Fruit fly (Drosophila melanogaster): ENCODE data around the gene CG17029.

The CG17029 gene

DNA sequence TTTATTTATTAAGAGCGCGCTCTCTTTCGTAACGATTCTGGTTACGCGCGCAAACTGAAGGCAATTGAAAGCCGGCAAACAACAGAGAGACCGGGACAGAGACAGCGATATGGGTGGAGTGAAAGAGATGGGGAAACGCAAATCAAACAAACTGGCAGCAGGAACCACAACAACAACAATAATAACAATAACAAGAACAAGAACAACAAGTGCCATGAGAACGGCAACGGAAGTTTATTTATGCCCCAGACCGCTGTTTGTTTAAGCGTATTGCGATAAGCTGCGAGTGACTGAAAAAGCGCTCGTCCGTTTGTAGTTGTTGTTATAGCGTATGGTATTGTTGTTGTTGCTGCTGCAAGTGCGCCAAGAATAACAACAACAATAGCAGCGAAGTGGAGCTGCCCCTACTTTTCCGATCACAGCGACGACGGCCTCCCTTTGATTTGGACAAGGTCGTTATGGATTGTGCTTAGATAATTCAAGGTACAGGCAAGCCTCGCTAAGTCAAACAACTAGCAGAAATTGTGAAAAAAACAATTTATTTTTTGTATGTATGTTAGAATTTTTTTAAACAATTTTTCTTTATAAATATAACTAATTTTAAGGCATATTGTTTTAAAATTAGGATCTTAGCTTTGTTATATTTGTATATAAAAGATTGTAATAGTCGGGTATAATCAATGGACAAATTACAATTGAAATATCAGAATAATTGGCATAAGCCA is 49.6 kb downstream of the CG17029 start:
- TF ChIP-seq usp (GFP tag; optimal IDR thresholded peaks at IDR 0.05) (no peak), CG8478 (optimal IDR thresholded peaks at IDR 0.05) (no peak), psq (optimal IDR thresholded peaks at IDR 0.05) (no peak)

DNA sequence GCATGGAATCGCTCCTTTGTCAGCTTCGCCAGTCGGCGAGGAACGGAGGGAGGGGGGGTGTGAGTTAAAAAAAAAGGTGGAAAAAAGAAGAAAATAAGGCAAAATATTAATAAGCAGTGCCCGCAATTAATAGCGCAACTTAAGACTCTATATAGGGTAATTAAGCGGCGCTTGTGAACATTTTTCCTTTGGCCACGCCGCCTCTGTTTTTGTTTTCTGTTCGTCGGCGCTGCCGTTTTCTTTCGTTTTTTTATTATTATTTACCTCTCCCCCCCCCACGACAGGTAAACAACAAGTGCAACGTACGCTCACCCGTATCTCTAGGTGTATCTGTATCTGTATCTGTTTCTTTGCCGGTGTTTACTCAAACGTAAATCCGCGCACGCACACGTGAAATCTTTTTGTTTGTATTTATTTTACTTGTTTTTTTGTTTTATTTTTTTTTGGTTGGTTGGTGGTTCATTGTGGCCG is 50.5 kb downstream of the CG17029 start:
- TF ChIP-seq usp (GFP tag; optimal IDR thresholded peaks at IDR 0.05), result no peak
- no peak for TF ChIP-seq CG8478 (optimal IDR thresholded peaks at IDR 0.05)
- TF ChIP-seq pan (optimal IDR thresholded peaks at IDR 0.05), result no peak
- TF ChIP-seq psq (optimal IDR thresholded peaks at IDR 0.05), result no peak
- TF ChIP-seq EcR (GFP tag; optimal IDR thresholded peaks at IDR 0.05), result no peak
- no peak for TF ChIP-seq Dll (optimal IDR thresholded peaks at IDR 0.05)

Data from whole organism.